Worm (Caenorhabditis elegans): Measurements from ENCODE around the gene dop-1.

DNA sequence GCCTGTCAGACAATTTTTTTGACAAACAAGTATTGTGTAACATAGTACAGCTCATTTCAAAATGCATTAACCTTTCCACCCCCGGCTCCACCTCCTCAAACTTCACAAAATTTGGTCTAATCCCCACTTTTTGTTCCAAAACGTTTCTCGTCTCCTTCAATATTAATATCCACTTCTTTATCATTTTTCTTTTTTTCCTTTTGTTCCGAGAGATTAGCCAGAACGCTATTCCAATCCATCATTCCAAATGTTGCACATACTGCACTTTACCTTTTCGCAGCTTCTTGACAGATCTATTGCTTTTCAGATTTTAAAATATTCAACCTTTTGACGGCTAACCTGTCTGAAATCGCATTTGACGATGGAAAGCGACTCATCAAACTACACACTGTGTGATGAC, 15.8 kb downstream of the dop-1 start, which contains the start of gene D1079.1:
- no peak for TF ChIP-seq egl-27 (tag; optimal IDR thresholded peaks at IDR 0.05)
- TF ChIP-seq set-16 (GFP tag; IDR thresholded peaks at IDR 0.05): no peak
- TF ChIP-seq lin-13 (GFP tag; optimal IDR thresholded peaks at IDR 0.05): no peak
- no peak for TF ChIP-seq lsy-2 (tag; optimal IDR thresholded peaks at IDR 0.05)
- TF ChIP-seq dmd-8 (GFP tag; IDR thresholded peaks at IDR 0.05): no peak
- TF ChIP-seq snpc-1.2 (GFP tag; IDR thresholded peaks at IDR 0.05): no peak
- TF ChIP-seq mdl-1 (tag; optimal IDR thresholded peaks at IDR 0.05): no peak
- TF ChIP-seq ztf-7 (tag; optimal IDR thresholded peaks at IDR 0.05): no peak
- no peak for TF ChIP-seq zag-1 (tag; optimal IDR thresholded peaks at IDR 0.05)

Data from whole organism, L4 larva.